Fruit fly (Drosophila melanogaster) whole organism, pupa: ENCODE measurements around the gene CG33631.

Experiments
- CG10348 ChIP-seq: fragments of 200-800 bp; sonication (Bioruptor generic); IDR thresholded peaks from 2 replicates; pipeline ENCODE4 v1.3.6; 2022; ENCODE audit warnings: missing biosample characterization, missing genetic modification characterization
- CG12605 ChIP-seq: fragments of 200-800 bp; sonication (Bioruptor generic); IDR thresholded peaks from 2 replicates; pipeline ENCODE4 v1.3.6; 2022; ENCODE audit warnings: missing biosample characterization, missing genetic modification characterization
- CG13204 ChIP-seq: fragments of 200-800 bp; sonication (Bioruptor generic); optimal IDR thresholded peaks from 2 replicates; lab custom pipeline; 2018; ENCODE audit warnings: missing biosample characterization, mild to moderate bottlenecking, missing genetic modification characterization, moderate library complexity
- CG14655 ChIP-seq: fragments of 200-800 bp; sonication (Bioruptor generic); optimal IDR thresholded peaks from 3 replicates; lab custom pipeline; 2017; ENCODE audit warnings: mild to moderate bottlenecking, missing biosample characterization, missing genetic modification reagents, missing genetic modification characterization
- CG17806 ChIP-seq: fragments of 200-800 bp; sonication (Bioruptor generic); optimal IDR thresholded peaks from 2 replicates; lab custom pipeline; 2018; ENCODE audit warnings: missing biosample characterization, mild to moderate bottlenecking, missing genetic modification characterization, moderate library complexity
- CG32121 ChIP-seq: fragments of 200-800 bp; sonication (Bioruptor generic); IDR thresholded peaks from 2 replicates; pipeline ENCODE4 v1.3.6; 2022; ENCODE audit warnings: missing biosample characterization, missing genetic modification characterization
- CG34367 ChIP-seq: fragments of 200-800 bp; sonication (Bioruptor generic); optimal IDR thresholded peaks from 2 replicates; lab custom pipeline; 2018; ENCODE audit warnings: missing biosample characterization, mild to moderate bottlenecking, missing genetic modification characterization
- CG4496 ChIP-seq: fragments of 200-800 bp; sonication (Bioruptor generic); IDR thresholded peaks from 3 replicates; pipeline ENCODE4 v1.3.6; 2022; ENCODE audit warnings: missing biosample characterization, missing genetic modification characterization
- CG8159 ChIP-seq: fragments of 200-800 bp; sonication (Bioruptor generic); optimal IDR thresholded peaks from 3 replicates; lab custom pipeline; 2018; ENCODE audit warnings: missing biosample characterization, mild to moderate bottlenecking, missing genetic modification characterization, moderate library complexity
- CG8301 ChIP-seq: fragments of 200-800 bp; sonication (Bioruptor generic); optimal IDR thresholded peaks from 2 replicates; lab custom pipeline; 2018; ENCODE audit warnings: missing biosample characterization, mild to moderate bottlenecking, missing genetic modification characterization
- CG9948 ChIP-seq: fragments of 200-800 bp; sonication (Bioruptor generic); optimal IDR thresholded peaks from 2 replicates; lab custom pipeline; 2018; ENCODE audit warnings: missing biosample characterization, mild to moderate bottlenecking, missing genetic modification characterization, moderate library complexity
- D1 ChIP-seq: fragments of 200-800 bp; sonication (Bioruptor generic); optimal IDR thresholded peaks from 2 replicates; lab custom pipeline; 2018; ENCODE audit warnings: missing biosample characterization, mild to moderate bottlenecking, missing genetic modification characterization, moderate library complexity
- EcR ChIP-seq: fragments of 200-800 bp; sonication (Bioruptor generic); optimal IDR thresholded peaks from 3 replicates; lab custom pipeline; 2019; ENCODE audit warnings: missing biosample characterization, missing genetic modification characterization, mild to moderate bottlenecking, moderate library complexity, missing genetic modification reagents
- Ets98B ChIP-seq: fragments of 200-800 bp; sonication (Bioruptor generic); IDR thresholded peaks from 2 replicates; pipeline ENCODE4 v1.3.6; 2022; ENCODE audit warnings: missing biosample characterization, missing genetic modification characterization
- Pif1A ChIP-seq: fragments of 200-800 bp; sonication (Bioruptor generic); optimal IDR thresholded peaks from 3 replicates; lab custom pipeline; 2016; ENCODE audit warnings: missing biosample characterization, missing genetic modification characterization
- Pif1B ChIP-seq: fragments of 200-800 bp; sonication (Bioruptor generic); optimal IDR thresholded peaks from 3 replicates; lab custom pipeline; 2016; ENCODE audit warnings: missing biosample characterization, missing genetic modification characterization
- Snoo ChIP-seq: fragments of 200-800 bp; sonication (Bioruptor generic); optimal IDR thresholded peaks from 3 replicates; lab custom pipeline; 2017; ENCODE audit warnings: missing biosample characterization, mild to moderate bottlenecking, missing genetic modification characterization, inconsistent platforms
- fd96Ca ChIP-seq: fragments of 200-800 bp; sonication (Bioruptor generic); IDR thresholded peaks from 3 replicates; pipeline ENCODE4 v1.3.6; 2022; ENCODE audit warnings: missing biosample characterization, missing genetic modification characterization
- gl ChIP-seq: fragments of 200-800 bp; sonication (Bioruptor generic); optimal IDR thresholded peaks from 2 replicates; lab custom pipeline; 2018; ENCODE audit warnings: missing biosample characterization, mild to moderate bottlenecking, missing genetic modification characterization
- rn ChIP-seq: fragments of 200-800 bp; sonication (Bioruptor generic); IDR thresholded peaks from 2 replicates; pipeline ENCODE4 v1.3.6; 2022; ENCODE audit warnings: missing biosample characterization, missing genetic modification characterization

Gene CG33631

DNA sequence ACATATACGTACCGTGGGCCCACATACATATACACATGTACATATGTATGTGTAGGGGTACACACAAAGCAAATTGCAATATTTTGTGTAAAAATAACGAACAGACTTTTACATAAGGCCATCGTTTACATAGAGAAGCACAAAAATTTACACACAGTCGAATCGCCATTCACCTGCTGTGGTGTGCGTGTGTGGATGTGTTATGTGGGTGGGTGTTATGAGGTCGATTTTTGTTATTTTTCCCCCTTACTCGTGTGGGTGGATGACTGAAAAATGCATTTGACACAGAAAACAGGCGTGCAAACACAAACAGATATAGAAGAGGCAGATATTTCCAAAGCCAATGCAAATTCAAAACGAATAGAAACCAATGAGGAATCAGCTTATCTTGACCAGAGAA lies 31.2 kb downstream of the CG33631 start:
- TF ChIP-seq gl (tag; lab: Kevin White, UChicago) (no peak), CG8301 (tag; lab: Kevin White, UChicago) (no peak), Ets98B (GFP tag; lab: Robert Waterston, UW) (no peak), EcR (GFP tag; lab: Kevin White, UChicago) (no peak), D1 (no peak), rn (GFP tag; lab: Robert Waterston, UW) (no peak), CG8159 (no peak)

dm6 chr3R:10095765-10096164 lies 32.0 kb downstream of the CG33631 start:
- TF ChIP-seq Pif1B (GFP tag; lab: Kevin White, UChicago) (no peak), CG14655 (GFP tag; lab: Kevin White, UChicago) (no peak), Snoo (tag; lab: Kevin White, UChicago) (no peak), CG9948 (tag; lab: Kevin White, UChicago) (no peak), CG34367 (tag; lab: Kevin White, UChicago) (no peak), fd96Ca (GFP tag; lab: Robert Waterston, UW) (no peak), CG10348 (GFP tag; lab: Robert Waterston, UW) (no peak), CG4496 (GFP tag; lab: Robert Waterston, UW) (no peak), rn (GFP tag; lab: Robert Waterston, UW) (no peak), CG8159 (no peak), gl (tag; lab: Kevin White, UChicago) (no peak), CG32121 (GFP tag; lab: Robert Waterston, UW) (no peak), CG17806 (tag; lab: Kevin White, UChicago) (no peak), Pif1A (GFP tag; lab: Kevin White, UChicago) (no peak), Ets98B (GFP tag; lab: Robert Waterston, UW) (no peak), D1 (no peak), CG13204 (GFP tag; lab: Kevin White, UChicago) (no peak)

DNA sequence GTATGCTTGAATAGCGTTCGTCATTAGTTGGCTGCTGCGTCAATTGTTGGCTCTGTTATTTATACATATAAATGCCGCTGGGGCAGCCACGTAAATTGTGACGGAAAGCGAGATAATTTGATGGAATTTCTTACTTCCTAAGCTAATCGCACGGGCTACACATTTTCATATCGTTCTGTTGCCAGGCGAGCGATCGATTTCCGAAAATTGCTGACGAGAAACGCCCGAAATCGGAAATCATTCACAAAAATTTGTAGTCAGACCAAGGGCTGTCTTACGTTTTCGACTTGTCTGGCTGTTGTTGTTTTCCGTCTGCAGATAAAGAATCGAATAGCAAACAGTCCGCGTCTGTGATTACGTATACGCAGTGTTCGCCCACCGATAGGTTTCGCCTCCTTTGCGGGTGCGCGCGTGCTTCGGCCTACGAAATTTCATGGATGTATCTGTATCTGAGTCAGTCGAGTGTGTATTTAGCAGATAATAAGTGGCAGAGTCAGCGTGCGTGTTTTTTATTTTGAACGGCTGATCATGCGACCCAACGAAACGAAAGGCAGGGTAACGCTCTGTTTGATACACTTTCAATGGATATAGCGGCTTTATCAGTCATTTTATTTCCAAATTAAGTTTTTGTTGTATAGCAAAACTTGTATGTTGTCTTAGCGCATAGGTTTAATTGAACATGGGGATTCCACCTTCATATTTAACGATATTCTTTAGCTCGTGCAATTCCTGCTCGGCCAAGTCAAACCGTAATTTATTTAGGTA lies 33.9 kb downstream of the CG33631 start:
- TF ChIP-seq CG32121 (GFP tag; lab: Robert Waterston, UW): 0 out of 2 replicates have a peak, but pooled peaks have one; percentile 11
- peak; percentile 55 for TF ChIP-seq EcR (GFP tag; lab: Kevin White, UChicago)
- TF ChIP-seq CG13204 (GFP tag; lab: Kevin White, UChicago): no peak
- 0 out of 2 replicates have a peak, but pooled peaks have one; percentile 8 for TF ChIP-seq CG12605 (GFP tag; lab: Robert Waterston, UW)
- TF ChIP-seq CG8301 (tag; lab: Kevin White, UChicago): no peak

DNA sequence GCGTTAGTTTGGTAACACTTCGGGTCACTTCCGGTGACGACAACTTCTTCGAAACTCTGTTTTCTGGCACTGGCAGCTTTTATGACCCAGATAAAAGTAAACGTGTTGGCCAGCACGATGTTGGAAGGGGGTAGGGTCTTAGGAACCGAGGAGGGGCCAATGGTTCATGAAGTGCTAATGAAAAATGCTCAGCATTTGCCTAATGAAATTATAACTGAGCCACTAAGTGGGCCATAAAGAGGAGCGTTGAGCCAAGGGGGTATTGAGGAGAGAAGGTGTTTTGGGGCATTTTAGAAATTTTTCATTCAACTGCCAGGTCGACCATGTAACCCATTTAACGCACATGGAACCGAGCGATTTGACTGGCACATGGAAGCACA lies 34.5 kb downstream of the CG33631 start:
- TF ChIP-seq fd96Ca (GFP tag; lab: Robert Waterston, UW): no peak
- no peak for TF ChIP-seq CG9948 (tag; lab: Kevin White, UChicago)
- TF ChIP-seq CG10348 (GFP tag; lab: Robert Waterston, UW): no peak
- TF ChIP-seq rn (GFP tag; lab: Robert Waterston, UW): no peak
- no peak for TF ChIP-seq Pif1A (GFP tag; lab: Kevin White, UChicago)
- no peak for TF ChIP-seq CG34367 (tag; lab: Kevin White, UChicago)
- TF ChIP-seq CG12605 (GFP tag; lab: Robert Waterston, UW): no peak
- TF ChIP-seq EcR (GFP tag; lab: Kevin White, UChicago): no peak
- TF ChIP-seq CG8159: no peak

DNA sequence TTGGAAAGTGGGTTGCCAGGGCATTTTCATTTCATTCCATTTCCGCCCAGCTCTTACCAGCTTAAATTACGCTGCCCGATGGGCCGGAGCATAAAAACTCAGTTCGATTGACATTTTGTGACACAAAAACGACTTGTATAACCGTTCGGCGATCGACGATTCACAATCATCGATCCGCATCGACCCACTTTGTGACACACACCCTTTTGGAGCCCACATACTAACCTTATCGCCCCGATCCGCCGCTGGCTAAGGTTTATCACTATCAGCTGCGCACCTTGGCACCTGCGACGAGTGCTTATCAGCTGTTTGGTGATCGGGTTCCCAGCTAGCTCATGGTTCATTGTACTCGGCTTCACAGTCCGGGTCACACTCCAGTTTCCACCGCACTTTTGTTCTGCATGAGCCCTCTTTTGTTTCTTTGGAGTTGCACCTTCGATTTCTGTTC lies 35.6 kb downstream of the CG33631 start:
- TF ChIP-seq EcR (GFP tag; lab: Kevin White, UChicago): peak; percentile 84
- TF ChIP-seq Pif1A (GFP tag; lab: Kevin White, UChicago): no peak

DNA sequence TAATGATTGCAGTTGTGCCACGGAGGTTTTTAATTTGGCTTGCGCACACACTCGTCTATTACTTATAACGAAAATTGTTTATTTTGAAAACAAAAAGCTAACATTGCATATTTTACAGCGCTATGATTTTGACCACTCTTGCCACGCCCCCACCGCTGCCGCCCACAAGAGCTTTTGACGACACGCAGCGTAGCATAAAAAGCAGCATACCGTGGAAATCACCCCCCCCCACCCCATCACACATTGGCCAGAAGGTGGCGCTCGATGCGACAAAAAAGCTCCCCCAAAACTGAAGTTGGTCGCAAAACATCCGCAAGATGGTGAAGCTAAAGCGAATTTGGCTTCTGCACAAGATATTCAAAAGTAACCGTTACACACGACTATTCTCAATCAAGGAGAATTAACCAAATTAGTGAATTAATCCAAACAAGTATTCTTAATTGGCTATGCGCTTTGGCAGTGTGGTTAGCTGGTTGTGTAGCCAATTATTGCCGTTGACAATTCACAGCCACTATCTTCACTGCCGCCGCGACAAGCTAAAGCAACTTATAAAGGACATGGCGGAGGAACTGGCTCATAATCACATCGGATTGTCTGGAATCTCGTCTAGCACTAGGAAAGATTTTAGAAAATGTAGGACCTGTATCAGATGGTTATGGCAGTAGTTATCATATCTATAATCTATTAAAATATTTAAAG lies 36.8 kb downstream of the CG33631 start:
- no peak for TF ChIP-seq Pif1A (GFP tag; lab: Kevin White, UChicago)
- peak; percentile 52; the same call in 1 of the 3 replicates for TF ChIP-seq CG4496 (GFP tag; lab: Robert Waterston, UW)
- no peak for TF ChIP-seq EcR (GFP tag; lab: Kevin White, UChicago)

dm6 chr3R:10106796-10107195 lies 43.0 kb downstream of the CG33631 start:
- peak; percentile 60; the same call in 1 of the 2 replicates for TF ChIP-seq CG32121 (GFP tag; lab: Robert Waterston, UW)
- no peak for TF ChIP-seq Pif1A (GFP tag; lab: Kevin White, UChicago)
